Fruit fly (Drosophila melanogaster) ovary, adult (tissue): ENCODE data around the gene CG6071.

Source experiments
- CG17801 ChIP-seq: fragments of 200-800 bp; optimal IDR thresholded peaks from 2 replicates; lab custom pipeline; 2019; ENCODE audit warnings: missing biosample characterization, mild to moderate bottlenecking, missing genetic modification characterization, moderate library complexity; ENCODE audit not compliant: partially characterized antibody

Gene CG6071

dm6 chr3L:11599965-11600420 lies 45.8 kb downstream of the CG6071 start, which contains the start of the genes CG14137 and CG46394:
CG14137 (minus strand) TSS chr3L:11600065.
CG46394 (plus strand) TSS chr3L:11600370.
- TF ChIP-seq CG17801: no peak

dm6 chr3L:11599255-11599654 lies 46.6 kb downstream of the CG6071 start:
- no peak for TF ChIP-seq CG17801

- TF ChIP-seq CG17801: no peak
These were observed 49.1 kb downstream of the CG6071 start, which contains the start of gene CG7368 for dm6 chr3L:11596585-11597252. CG7368 (plus strand) TSS chr3L:11597202.

dm6 chr3L:11593778-11594177 lies 52.1 kb downstream of the CG6071 start:
- no peak for TF ChIP-seq CG17801
